Worm (Caenorhabditis elegans) whole organism, L4 larva: Measurements from ENCODE around the gene daf-12.
A peak's percentile ranks its signal among the peaks of the same experiment; 100 is the strongest.

Experiments
- Y48G9A.11 ChIP-seq: fragments of 200-800 bp; sonication (Bioruptor generic); IDR thresholded peaks from 2 replicates; pipeline ENCODE4 v1.3.6; 2022; ENCODE audit warnings: missing genetic modification reagents, missing genetic modification characterization, missing compliant biosample characterization
- Y5F2A.4 ChIP-seq: fragments of 200-800 bp; sonication (Bioruptor generic); optimal IDR thresholded peaks from 2 replicates; lab custom pipeline; 2018; ENCODE audit warnings: mild to moderate bottlenecking, missing genetic modification characterization, missing compliant biosample characterization
- attf-4 ChIP-seq: sonication (generic microtip); optimal IDR thresholded peaks from 3 replicates; lab custom pipeline; 2017; ENCODE audit warnings: missing biosample characterization, missing genetic modification characterization
- daf-19 ChIP-seq: fragments of 200-800 bp; sonication (Bioruptor generic); conservative IDR thresholded peaks from 2 replicates; pipeline ENCODE4 v1.3.6; 2022; ENCODE audit warnings: missing genetic modification characterization, missing compliant biosample characterization
- dmd-9 ChIP-seq: fragments of 200-800 bp; sonication (Bioruptor generic); IDR thresholded peaks from 2 replicates; pipeline ENCODE4 v1.3.6; 2022; ENCODE audit warnings: missing genetic modification reagents, missing genetic modification characterization, missing compliant biosample characterization
- lin-39 ChIP-seq: fragments of 150-350 bp; optimal IDR thresholded peaks from 2 replicates; lab custom pipeline; 2014; ENCODE audit warnings: missing biosample characterization, missing genetic modification reagents, missing genetic modification characterization
- mxl-3 ChIP-seq: fragments of 200-800 bp; sonication (Bioruptor generic); optimal IDR thresholded peaks from 2 replicates; lab custom pipeline; 2018; ENCODE audit warnings: mild to moderate bottlenecking, missing genetic modification characterization, missing compliant biosample characterization
- unc-130 ChIP-seq: sonication (generic microtip); optimal IDR thresholded peaks from 2 replicates; lab custom pipeline; 2016; ENCODE audit warnings: missing genetic modification reagents, missing genetic modification characterization, missing compliant biosample characterization
- unc-62 ChIP-seq, 3 experiments: fragments of 150-350 bp in 1 of 3; sonication (generic microtip); optimal IDR thresholded peaks in 2 of 3; peaks in 1 of 3; 1 replicate in 1 of 3; 2 replicates in 2 of 3; lab custom pipeline; 2014 to 2017; ENCODE audit warnings: missing biosample characterization in 3 of 3, missing genetic modification characterization in 3 of 3, missing genetic modification reagents in 3 of 3, missing genotype in 1 of 3
- zfp-3 ChIP-seq: fragments of 200-800 bp; sonication (Bioruptor generic); conservative IDR thresholded peaks from 2 replicates; pipeline ENCODE4 v1.3.6; 2022; ENCODE audit warnings: missing genetic modification reagents, missing genetic modification characterization, missing compliant biosample characterization

Gene daf-12

ce11 chrX:10704329-10704728 is 68.6 kb downstream of the daf-12 start:
- no peak for TF ChIP-seq daf-19 (GFP tag; lab: Robert Waterston, UW)
- TF ChIP-seq lin-39 (tag; lab: Kevin White, UChicago), result no peak
- peak in 1 of 2 experiments; percentile 94 for TF ChIP-seq unc-62 (GFP tag; optimal IDR thresholded peaks at IDR 0.05 in 1 of 2; lab: Kevin White, UChicago)
- TF ChIP-seq unc-62 (tag; optimal IDR thresholded peaks at IDR 0.05; lab: Kevin White, UChicago), result no peak
- TF ChIP-seq mxl-3 (GFP tag; lab: Kevin White, UChicago), result no peak

ce11 chrX:10711769-10712168 is 76.1 kb downstream of the daf-12 start, which contains the start of gene rhgf-1:
TSS of gene rhgf-1 (minus strand) at chrX:10711869.
- TF ChIP-seq attf-4 (tag; lab: Kevin White, UChicago) (no peak), unc-62 (GFP tag; optimal IDR thresholded peaks at IDR 0.05 in 1 of 2; lab: Kevin White, UChicago) (peak in 1 of 2 experiments; percentile 73), unc-62 (tag; optimal IDR thresholded peaks at IDR 0.05; lab: Kevin White, UChicago) (no peak), dmd-9 (no peak), unc-130 (GFP tag; lab: Kevin White, UChicago) (no peak), zfp-3 (GFP tag; lab: Robert Waterston, UW) (no peak), Y5F2A.4 (GFP tag; lab: Kevin White, UChicago) (no peak), Y48G9A.11 (GFP tag; lab: Robert Waterston, UW) (no peak)
- TF ChIP-seq, all 104 proteins: peak for 1
